Worm (Caenorhabditis elegans) whole organism, L4 larva: ENCODE data around the gene dpf-7.

ENCODE experiments used
- F26F4.8 ChIP-seq: fragments of 200-800 bp; sonication (Bioruptor generic); conservative IDR thresholded peaks from 2 replicates; pipeline ENCODE4 v1.3.6; 2022; ENCODE audit warnings: missing genetic modification characterization, missing compliant biosample characterization
- T20F7.1 ChIP-seq: fragments of 200-800 bp; sonication (Bioruptor generic); optimal IDR thresholded peaks from 2 replicates; lab custom pipeline; 2018; ENCODE audit warnings: mild to moderate bottlenecking, missing genetic modification characterization, missing compliant biosample characterization
- Y105C5A.15 ChIP-seq: fragments of 200-800 bp; sonication (Bioruptor generic); IDR thresholded peaks from 2 replicates; pipeline ENCODE4 v1.3.6; 2022; ENCODE audit warnings: missing genetic modification characterization, missing compliant biosample characterization
- Y5F2A.4 ChIP-seq: fragments of 200-800 bp; sonication (Bioruptor generic); optimal IDR thresholded peaks from 2 replicates; lab custom pipeline; 2018; ENCODE audit warnings: mild to moderate bottlenecking, missing genetic modification characterization, missing compliant biosample characterization
- ZK337.2 ChIP-seq: fragments of 200-800 bp; sonication (Bioruptor generic); IDR thresholded peaks from 2 replicates; pipeline ENCODE4 v1.3.6; 2022; ENCODE audit warnings: missing genetic modification reagents, missing genetic modification characterization, missing compliant biosample characterization
- ZK546.5 ChIP-seq, 2 experiments: sonication (generic microtip); optimal IDR thresholded peaks; 2 replicates each; lab custom pipeline; 2017; ENCODE audit warnings: missing biosample characterization in 2 of 2, missing genetic modification characterization in 2 of 2
- aha-1 ChIP-seq: fragments of 150-350 bp; peaks from one replicate; lab custom pipeline; 2014; ENCODE audit warnings: missing biosample characterization, missing genetic modification characterization
- ama-1 ChIP-seq: fragments of 150-350 bp; optimal IDR thresholded peaks from 2 replicates; lab custom pipeline; 2014; ENCODE audit warnings: inconsistent platforms, mixed read lengths
- attf-4 ChIP-seq: sonication (generic microtip); optimal IDR thresholded peaks from 3 replicates; lab custom pipeline; 2017; ENCODE audit warnings: missing biosample characterization, missing genetic modification characterization
- ceh-20 ChIP-seq: fragments of 200-800 bp; sonication (Bioruptor generic); IDR thresholded peaks from 2 replicates; pipeline ENCODE4 v1.3.6; 2022; ENCODE audit warnings: missing genetic modification reagents, missing genetic modification characterization, missing compliant biosample characterization
- ceh-28 ChIP-seq: fragments of 150-350 bp; optimal IDR thresholded peaks from 2 replicates; lab custom pipeline; 2014; ENCODE audit warnings: missing biosample characterization, missing genetic modification reagents, missing genetic modification characterization
- cey-2 ChIP-seq: sonication (generic microtip); optimal IDR thresholded peaks from 3 replicates; lab custom pipeline; 2017; ENCODE audit warnings: missing genetic modification characterization, mild to moderate bottlenecking, missing compliant biosample characterization, antibody characterized with exemption, borderline replicate concordance; ENCODE audit not compliant: insufficient read depth
- daf-16 ChIP-seq, 3 experiments: sonication (generic microtip); optimal IDR thresholded peaks; 2 replicates each; lab custom pipeline; 2016 to 2017; ENCODE audit warnings: missing genetic modification characterization in 3 of 3, missing genetic modification reagents in 3 of 3, mild to moderate bottlenecking in 2 of 3, missing compliant biosample characterization in 2 of 3, missing biosample characterization in 1 of 3, moderate library complexity in 1 of 3
- daf-8 ChIP-seq: fragments of 200-800 bp; sonication (Bioruptor generic); IDR thresholded peaks from 2 replicates; pipeline ENCODE4 v1.3.6; 2022; ENCODE audit warnings: missing genetic modification characterization, missing compliant biosample characterization
- dmd-8 ChIP-seq: fragments of 200-800 bp; sonication (Bioruptor generic); IDR thresholded peaks from 2 replicates; pipeline ENCODE4 v1.3.6; 2022; ENCODE audit warnings: missing genetic modification characterization, missing compliant biosample characterization
- dpl-1 ChIP-seq: fragments of 150-350 bp; optimal IDR thresholded peaks from 2 replicates; lab custom pipeline; 2014; ENCODE audit warnings: missing biosample characterization, missing genetic modification reagents, missing genetic modification characterization
- dve-1 ChIP-seq: sonication (generic microtip); optimal IDR thresholded peaks from 2 replicates; lab custom pipeline; 2017; ENCODE audit warnings: antibody characterized with exemption, mild to moderate bottlenecking, missing genetic modification characterization, missing compliant biosample characterization; ENCODE audit not compliant: insufficient read depth
- fkh-10 ChIP-seq: fragments of 150-350 bp; optimal IDR thresholded peaks from 2 replicates; lab custom pipeline; 2014; ENCODE audit warnings: missing biosample characterization, missing genetic modification reagents, missing genetic modification characterization
- gei-8 ChIP-seq: fragments of 200-800 bp; sonication (Bioruptor generic); optimal IDR thresholded peaks from 2 replicates; lab custom pipeline; 2018; ENCODE audit warnings: mild to moderate bottlenecking, missing genetic modification characterization, missing compliant biosample characterization
- hlh-11 ChIP-seq: fragments of 200-800 bp; sonication (Bioruptor generic); optimal IDR thresholded peaks from 2 replicates; lab custom pipeline; 2018; ENCODE audit warnings: mild to moderate bottlenecking, missing genetic modification characterization, missing compliant biosample characterization
- hlh-30 ChIP-seq: sonication (generic microtip); optimal IDR thresholded peaks from 2 replicates; lab custom pipeline; 2017; ENCODE audit warnings: antibody characterized with exemption, mild to moderate bottlenecking, missing genetic modification characterization, missing compliant biosample characterization; ENCODE audit not compliant: insufficient read depth
- lim-7 ChIP-seq: fragments of 200-800 bp; sonication (Bioruptor generic); IDR thresholded peaks from 2 replicates; pipeline ENCODE4 v1.3.6; 2022; ENCODE audit warnings: missing genetic modification characterization, missing compliant biosample characterization
- lin-29 ChIP-seq: fragments of 200-800 bp; sonication (Bioruptor generic); IDR thresholded peaks from 2 replicates; pipeline ENCODE4 v1.3.6; 2022; ENCODE audit warnings: missing genetic modification reagents, missing genetic modification characterization, missing compliant biosample characterization
- lin-38 ChIP-seq: fragments of 200-800 bp; sonication (Bioruptor generic); IDR thresholded peaks from 2 replicates; pipeline ENCODE4 v1.3.6; 2022; ENCODE audit warnings: missing genetic modification reagents, missing genetic modification characterization, missing compliant biosample characterization
- lsy-2 ChIP-seq, 2 experiments: fragments of 150-350 bp in 1 of 2; sonication (generic microtip) in 1 of 2; optimal IDR thresholded peaks; 2 replicates each; lab custom pipeline; 2014 to 2017; ENCODE audit warnings: missing biosample characterization in 2 of 2, missing genetic modification characterization in 2 of 2
- madf-9 ChIP-seq: fragments of 200-800 bp; sonication (Bioruptor generic); conservative IDR thresholded peaks from 2 replicates; pipeline ENCODE4 v1.3.6; 2022; ENCODE audit warnings: missing genetic modification reagents, missing genetic modification characterization, missing compliant biosample characterization
- mdt-29 ChIP-seq: fragments of 200-800 bp; sonication (Bioruptor generic); IDR thresholded peaks from 2 replicates; pipeline ENCODE4 v1.3.6; 2022; ENCODE audit warnings: missing genetic modification reagents, missing genetic modification characterization, missing compliant biosample characterization
- mep-1 ChIP-seq: fragments of 150-350 bp; sonication (generic microtip); optimal IDR thresholded peaks from 3 replicates; lab custom pipeline; 2014; ENCODE audit warnings: missing biosample characterization, missing genetic modification characterization
- mes-2 ChIP-seq: sonication (generic microtip); optimal IDR thresholded peaks from 2 replicates; lab custom pipeline; 2016; ENCODE audit warnings: missing genotype, mild to moderate bottlenecking, missing genetic modification characterization, missing compliant biosample characterization; ENCODE audit not compliant: poor library complexity, severe bottlenecking
- mxl-3 ChIP-seq: fragments of 200-800 bp; sonication (Bioruptor generic); optimal IDR thresholded peaks from 2 replicates; lab custom pipeline; 2018; ENCODE audit warnings: mild to moderate bottlenecking, missing genetic modification characterization, missing compliant biosample characterization
- nhr-10 ChIP-seq: fragments of 150-350 bp; optimal IDR thresholded peaks from 2 replicates; lab custom pipeline; 2014; ENCODE audit warnings: missing biosample characterization, missing genetic modification characterization
- nhr-102 ChIP-seq: sonication (generic microtip); optimal IDR thresholded peaks from 2 replicates; lab custom pipeline; 2016; ENCODE audit warnings: mild to moderate bottlenecking, missing genetic modification characterization, moderate library complexity, missing compliant biosample characterization
- nhr-111 ChIP-seq: fragments of 200-800 bp; sonication (Bioruptor generic); optimal IDR thresholded peaks from 2 replicates; lab custom pipeline; 2018; ENCODE audit warnings: mild to moderate bottlenecking, missing genetic modification characterization, missing compliant biosample characterization
- nhr-237 ChIP-seq: sonication (generic microtip); optimal IDR thresholded peaks from 2 replicates; lab custom pipeline; 2017; ENCODE audit warnings: missing biosample characterization, missing genetic modification characterization
- nhr-25 ChIP-seq: sonication (generic microtip); optimal IDR thresholded peaks from 2 replicates; lab custom pipeline; 2017; ENCODE audit warnings: missing genetic modification characterization, mild to moderate bottlenecking, missing compliant biosample characterization, antibody characterized with exemption, moderate library complexity, borderline replicate concordance; ENCODE audit not compliant: insufficient read depth
- nhr-28 ChIP-seq: fragments of 150-350 bp; optimal IDR thresholded peaks from 2 replicates; lab custom pipeline; 2014; ENCODE audit warnings: missing biosample characterization, missing genetic modification characterization
- nhr-41 ChIP-seq: fragments of 200-800 bp; sonication (Bioruptor generic); IDR thresholded peaks from 2 replicates; pipeline ENCODE4 v1.3.6; 2022; ENCODE audit warnings: missing genetic modification reagents, missing genetic modification characterization, missing compliant biosample characterization
- nhr-77 ChIP-seq: fragments of 150-350 bp; optimal IDR thresholded peaks from 2 replicates; lab custom pipeline; 2014; ENCODE audit warnings: missing biosample characterization, missing genetic modification characterization
- php-3 ChIP-seq: fragments of 200-800 bp; sonication (Bioruptor generic); IDR thresholded peaks from 2 replicates; pipeline ENCODE4 v1.3.6; 2022; ENCODE audit warnings: missing genetic modification reagents, missing genetic modification characterization, missing compliant biosample characterization
- pqm-1 ChIP-seq: sonication (generic microtip); optimal IDR thresholded peaks from 2 replicates; lab custom pipeline; 2017; ENCODE audit warnings: missing biosample characterization, missing genetic modification characterization
- rbr-2 ChIP-seq: sonication (generic microtip); optimal IDR thresholded peaks from 2 replicates; lab custom pipeline; 2016; ENCODE audit warnings: missing genotype, missing genetic modification characterization, missing compliant biosample characterization
- saeg-2 ChIP-seq: fragments of 200-800 bp; sonication (Bioruptor generic); IDR thresholded peaks from 2 replicates; pipeline ENCODE4 v1.3.6; 2022; ENCODE audit warnings: missing genetic modification reagents, missing genetic modification characterization, missing compliant biosample characterization
- sdz-12 ChIP-seq: fragments of 200-800 bp; sonication (Bioruptor generic); optimal IDR thresholded peaks from 2 replicates; lab custom pipeline; 2018; ENCODE audit warnings: mild to moderate bottlenecking, missing genetic modification characterization, missing compliant biosample characterization
- spr-1 ChIP-seq: sonication (generic microtip); optimal IDR thresholded peaks from 2 replicates; lab custom pipeline; 2016; ENCODE audit warnings: mild to moderate bottlenecking, missing genetic modification characterization, missing compliant biosample characterization
- tra-1 ChIP-seq: fragments of 200-800 bp; sonication (Bioruptor generic); IDR thresholded peaks from 2 replicates; pipeline ENCODE4 v1.3.6; 2022; ENCODE audit warnings: missing genetic modification reagents, missing genetic modification characterization, missing compliant biosample characterization
- unc-130 ChIP-seq: sonication (generic microtip); optimal IDR thresholded peaks from 2 replicates; lab custom pipeline; 2016; ENCODE audit warnings: missing genetic modification reagents, missing genetic modification characterization, missing compliant biosample characterization
- unc-62 ChIP-seq, 3 experiments: fragments of 150-350 bp in 1 of 3; sonication (generic microtip); optimal IDR thresholded peaks in 2 of 3; peaks in 1 of 3; 1 replicate in 1 of 3; 2 replicates in 2 of 3; lab custom pipeline; 2014 to 2017; ENCODE audit warnings: missing biosample characterization in 3 of 3, missing genetic modification characterization in 3 of 3, missing genetic modification reagents in 3 of 3, missing genotype in 1 of 3
- zfp-3 ChIP-seq: fragments of 200-800 bp; sonication (Bioruptor generic); conservative IDR thresholded peaks from 2 replicates; pipeline ENCODE4 v1.3.6; 2022; ENCODE audit warnings: missing genetic modification reagents, missing genetic modification characterization, missing compliant biosample characterization
- zip-11 ChIP-seq: fragments of 200-800 bp; sonication (Bioruptor generic); IDR thresholded peaks from 2 replicates; pipeline ENCODE4 v1.3.6; 2022; ENCODE audit warnings: missing genetic modification characterization, missing compliant biosample characterization

dpf-7 gene

DNA sequence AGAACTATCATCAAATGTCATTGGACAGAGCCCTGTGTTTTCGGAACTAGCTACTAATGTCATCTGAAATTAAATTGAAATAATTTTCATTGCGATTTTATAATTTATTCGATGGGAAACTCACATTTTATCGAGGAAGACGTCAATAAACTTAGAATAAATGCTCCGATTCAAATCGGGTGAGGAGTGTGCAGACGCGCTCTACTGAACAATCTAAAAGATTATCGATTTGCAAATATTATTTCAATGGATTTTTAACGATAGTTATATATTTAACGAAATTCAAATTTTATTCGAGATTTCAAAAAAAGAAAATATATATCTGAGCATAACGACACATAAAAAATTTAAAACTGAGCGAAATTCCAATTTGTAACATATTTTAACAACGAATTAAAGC, 3.3 kb downstream of the dpf-7 start, which contains the start of gene eor-1:
TSS of gene eor-1 (minus strand) at position 65 of the 400 bp plus-strand sequence.
- TF ChIP-seq lim-7 (GFP tag; lab: Robert Waterston, UW) (no peak), zip-11 (GFP tag; lab: Robert Waterston, UW) (no peak), Y105C5A.15 (GFP tag; lab: Robert Waterston, UW) (no peak), php-3 (GFP tag; lab: Robert Waterston, UW) (no peak), mdt-29 (no peak), nhr-25 (tag; lab: Kevin White, UChicago) (peak; percentile 48), rbr-2 (tag; lab: Kevin White, UChicago) (peak; percentile 44), ceh-28 (tag; lab: Kevin White, UChicago) (peak; percentile 7), unc-130 (GFP tag; lab: Kevin White, UChicago) (peak; percentile 22), ceh-20 (no peak), sdz-12 (GFP tag; lab: Kevin White, UChicago) (no peak), mes-2 (tag; lab: Kevin White, UChicago) (peak; percentile 67), nhr-10 (no peak), Y5F2A.4 (GFP tag; lab: Kevin White, UChicago) (no peak), aha-1 (tag; lab: Kevin White, UChicago) (no peak), lsy-2 (tag; optimal IDR thresholded peaks at IDR 0.05; lab: Kevin White, UChicago) (peak in 1 of 2 experiments; percentile 75), hlh-30 (tag; lab: Kevin White, UChicago) (peak; percentile 8), nhr-111 (GFP tag; lab: Kevin White, UChicago) (no peak), dpl-1 (GFP tag; lab: Kevin White, UChicago) (peak; percentile 33), lin-38 (peak; percentile 93), lin-29 (GFP tag; lab: Robert Waterston, UW) (no peak), ama-1 (lab: Kevin White, UChicago) (peak; percentile 20), daf-16 (GFP tag; optimal IDR thresholded peaks at IDR 0.05; lab: Kevin White, UChicago) (no peak), daf-16 (tag; optimal IDR thresholded peaks at IDR 0.05; lab: Kevin White, UChicago) (peak; percentile 29), attf-4 (tag; lab: Kevin White, UChicago) (no peak), nhr-77 (peak; percentile 53), F26F4.8 (GFP tag; lab: Robert Waterston, UW) (no peak), dmd-8 (GFP tag; lab: Robert Waterston, UW) (no peak), unc-62 (GFP tag; optimal IDR thresholded peaks at IDR 0.05 in 1 of 2; lab: Kevin White, UChicago) (no peak), unc-62 (tag; optimal IDR thresholded peaks at IDR 0.05; lab: Kevin White, UChicago) (no peak), gei-8 (GFP tag; lab: Kevin White, UChicago) (no peak), mep-1 (peak; percentile 60), dve-1 (peak; percentile 29)

- TF ChIP-seq dmd-8 (GFP tag; lab: Robert Waterston, UW) (no peak), nhr-41 (GFP tag; lab: Robert Waterston, UW) (no peak), T20F7.1 (GFP tag; lab: Kevin White, UChicago) (no peak), ZK546.5 (tag; optimal IDR thresholded peaks at IDR 0.05; lab: Kevin White, UChicago) (no peak), madf-9 (no peak), hlh-11 (tag; lab: Kevin White, UChicago) (peak; percentile 37), nhr-10 (no peak), pqm-1 (tag; lab: Kevin White, UChicago) (no peak), Y5F2A.4 (GFP tag; lab: Kevin White, UChicago) (no peak), aha-1 (tag; lab: Kevin White, UChicago) (no peak), nhr-102 (tag; lab: Kevin White, UChicago) (no peak), zfp-3 (no peak), nhr-28 (peak; percentile 12), cey-2 (tag; lab: Kevin White, UChicago) (peak; percentile 48), php-3 (GFP tag; lab: Robert Waterston, UW) (no peak), lsy-2 (tag; optimal IDR thresholded peaks at IDR 0.05; lab: Kevin White, UChicago) (no peak), mxl-3 (GFP tag; lab: Kevin White, UChicago) (peak; percentile 8), spr-1 (tag; lab: Kevin White, UChicago) (no peak), daf-8 (GFP tag; lab: Robert Waterston, UW) (no peak), fkh-10 (GFP tag; lab: Kevin White, UChicago) (no peak), saeg-2 (GFP tag; lab: Robert Waterston, UW) (no peak), ZK337.2 (GFP tag; lab: Robert Waterston, UW) (no peak), attf-4 (tag; lab: Kevin White, UChicago) (no peak), tra-1 (GFP tag; lab: Robert Waterston, UW) (0 out of 2 replicates have a peak, but pooled peaks have one; percentile 44), nhr-237 (tag; lab: Kevin White, UChicago) (no peak)
Observed at ce11 chrIV:4795111-4795510, 7.3 kb downstream of the dpf-7 start.
